Fruit fly (Drosophila melanogaster) whole organism, embryonic: ENCODE measurements around the gene CG2493.

ENCODE experiments used
- ATbp ChIP-seq: fragments of 200-800 bp; sonication (Bioruptor generic); optimal IDR thresholded peaks from 2 replicates; lab custom pipeline; 2017; ENCODE audit warnings: missing biosample characterization, mild to moderate bottlenecking, missing genetic modification characterization, missing genetic modification reagents
- Atf-2 ChIP-seq: fragments of 200-800 bp; sonication (Bioruptor generic); optimal IDR thresholded peaks from 2 replicates; lab custom pipeline; 2016; ENCODE audit warnings: missing biosample characterization, missing genetic modification characterization
- BtbVII ChIP-seq: fragments of 200-800 bp; sonication (Bioruptor generic); optimal IDR thresholded peaks from 3 replicates; lab custom pipeline; 2017; ENCODE audit warnings: missing biosample characterization, mild to moderate bottlenecking, missing genetic modification characterization
- C15 ChIP-seq: fragments of 200-800 bp; sonication (Bioruptor generic); IDR thresholded peaks from 3 replicates; pipeline ENCODE4 v1.3.6; 2022; ENCODE audit warnings: missing biosample characterization, missing genetic modification characterization
- CG10267 ChIP-seq: fragments of 200-800 bp; sonication (Bioruptor generic); optimal IDR thresholded peaks from 2 replicates; lab custom pipeline; 2018; ENCODE audit warnings: missing biosample characterization, mild to moderate bottlenecking, missing genetic modification characterization, moderate library complexity
- CG10274 ChIP-seq: fragments of 200-800 bp; sonication (Bioruptor generic); optimal IDR thresholded peaks from 3 replicates; lab custom pipeline; 2017; ENCODE audit warnings: missing biosample characterization, mild to moderate bottlenecking, missing genetic modification characterization
- CG10543 ChIP-seq: fragments of 200-800 bp; sonication (Bioruptor generic); optimal IDR thresholded peaks from 3 replicates; lab custom pipeline; 2017; ENCODE audit warnings: missing biosample characterization, mild to moderate bottlenecking, missing genetic modification characterization, moderate library complexity
- CG11723 ChIP-seq: fragments of 200-800 bp; sonication (Bioruptor generic); optimal IDR thresholded peaks from 2 replicates; lab custom pipeline; 2017; ENCODE audit warnings: missing biosample characterization, mild to moderate bottlenecking, missing genetic modification characterization
- CG14965 ChIP-seq: fragments of 200-800 bp; sonication (Bioruptor generic); optimal IDR thresholded peaks from 2 replicates; lab custom pipeline; 2016; ENCODE audit warnings: missing biosample characterization, missing genetic modification characterization, borderline replicate concordance
- CG15479 ChIP-seq: fragments of 200-800 bp; sonication (Bioruptor generic); optimal IDR thresholded peaks from 3 replicates; lab custom pipeline; 2019; ENCODE audit warnings: missing biosample characterization, mild to moderate bottlenecking, missing genetic modification characterization, moderate library complexity
- CG17361 ChIP-seq: fragments of 200-800 bp; sonication (Bioruptor generic); IDR thresholded peaks from 3 replicates; pipeline ENCODE4 v1.3.6; 2022; ENCODE audit warnings: missing biosample characterization, missing genetic modification characterization
- CG17829 ChIP-seq: fragments of 200-800 bp; optimal IDR thresholded peaks from 2 replicates; lab custom pipeline; 2019; ENCODE audit warnings: missing biosample characterization, mild to moderate bottlenecking, missing genetic modification characterization, moderate library complexity
- CG1832 ChIP-seq: fragments of 200-800 bp; sonication (Bioruptor generic); optimal IDR thresholded peaks from 2 replicates; lab custom pipeline; 2017; ENCODE audit warnings: missing biosample characterization, mild to moderate bottlenecking, missing genetic modification characterization, inconsistent platforms
- CG2116 ChIP-seq: fragments of 200-800 bp; sonication (Bioruptor generic); optimal IDR thresholded peaks from 3 replicates; lab custom pipeline; 2018; ENCODE audit warnings: missing biosample characterization, mild to moderate bottlenecking, missing genetic modification characterization
- CG2889 ChIP-seq: fragments of 200-800 bp; sonication (Bioruptor generic); IDR thresholded peaks from 3 replicates; pipeline ENCODE4 v1.3.6; 2022; ENCODE audit warnings: missing biosample characterization, missing genetic modification characterization
- CG32767 ChIP-seq: fragments of 200-800 bp; sonication (Bioruptor generic); IDR thresholded peaks from 2 replicates; pipeline ENCODE4 v1.3.6; 2022; ENCODE audit warnings: missing biosample characterization, missing genetic modification characterization
- CG3838 ChIP-seq: fragments of 200-800 bp; sonication (Bioruptor generic); optimal IDR thresholded peaks from 3 replicates; lab custom pipeline; 2016; ENCODE audit warnings: missing biosample characterization, missing genetic modification characterization
- CG3995 ChIP-seq: fragments of 200-800 bp; sonication (Bioruptor generic); optimal IDR thresholded peaks from 3 replicates; lab custom pipeline; 2016; ENCODE audit warnings: missing biosample characterization, missing genetic modification characterization
- CG6813 ChIP-seq: fragments of 200-800 bp; sonication (Bioruptor generic); optimal IDR thresholded peaks from 2 replicates; lab custom pipeline; 2017; ENCODE audit warnings: missing biosample characterization, missing genetic modification characterization, mild to moderate bottlenecking, moderate library complexity, missing genetic modification reagents
- Dip2 ChIP-seq: fragments of 200-800 bp; sonication (Bioruptor generic); IDR thresholded peaks from 2 replicates; pipeline ENCODE4 v1.3.6; 2022; ENCODE audit warnings: missing biosample characterization, missing genetic modification characterization
- Dp ChIP-seq: fragments of 200-800 bp; sonication (Bioruptor generic); optimal IDR thresholded peaks from 2 replicates; lab custom pipeline; 2018; ENCODE audit warnings: missing biosample characterization, mild to moderate bottlenecking, missing genetic modification characterization, moderate library complexity
- E2f2 ChIP-seq: fragments of 200-800 bp; sonication (Bioruptor generic); IDR thresholded peaks from 2 replicates; pipeline ENCODE4 v1.3.6; 2022; ENCODE audit warnings: missing biosample characterization, missing genetic modification characterization
- Gsc ChIP-seq: fragments of 200-800 bp; sonication (Bioruptor generic); IDR thresholded peaks from 2 replicates; pipeline ENCODE4 v1.3.6; 2022; ENCODE audit warnings: missing biosample characterization, missing genetic modification characterization
- H15 ChIP-seq: fragments of 200-800 bp; sonication (Bioruptor generic); IDR thresholded peaks from 3 replicates; pipeline ENCODE4 v1.3.6; 2022; ENCODE audit warnings: missing biosample characterization, missing genetic modification characterization
- Hmx ChIP-seq: fragments of 200-800 bp; sonication (Bioruptor generic); optimal IDR thresholded peaks from 2 replicates; lab custom pipeline; 2016; ENCODE audit warnings: missing biosample characterization, missing genetic modification characterization
- Hr3 ChIP-seq: fragments of 200-800 bp; sonication (Bioruptor generic); optimal IDR thresholded peaks from 3 replicates; lab custom pipeline; 2016; ENCODE audit warnings: missing biosample characterization, missing genetic modification characterization
- Lpt ChIP-seq: fragments of >200 bp; optimal IDR thresholded peaks from 2 replicates; lab custom pipeline; 2018; ENCODE audit warnings: missing biosample characterization, missing genetic modification characterization
- MBD-R2 ChIP-seq: fragments of 200-800 bp; sonication (Bioruptor generic); IDR thresholded peaks from 2 replicates; pipeline ENCODE4 v1.3.6; 2022; ENCODE audit warnings: missing biosample characterization, missing genetic modification characterization
- MTF-1 ChIP-seq: fragments of 200-800 bp; sonication (Bioruptor generic); optimal IDR thresholded peaks from 2 replicates; lab custom pipeline; 2018; ENCODE audit warnings: missing biosample characterization, mild to moderate bottlenecking, missing genetic modification characterization, borderline replicate concordance
- Mrtf ChIP-seq: fragments of 200-800 bp; sonication (Bioruptor generic); IDR thresholded peaks from 3 replicates; pipeline ENCODE4 v1.3.6; 2022; ENCODE audit warnings: missing biosample characterization, missing genetic modification characterization
- Myb ChIP-seq: fragments of 200-800 bp; sonication (Bioruptor generic); optimal IDR thresholded peaks from 2 replicates; lab custom pipeline; 2016; ENCODE audit warnings: missing biosample characterization, missing genetic modification characterization
- NC2β ChIP-seq: fragments of 200-800 bp; sonication (Bioruptor generic); optimal IDR thresholded peaks from 2 replicates; lab custom pipeline; 2016; ENCODE audit warnings: missing biosample characterization, missing genetic modification characterization
- abd-A ChIP-seq: fragments of 200-800 bp; sonication (Bioruptor generic); optimal IDR thresholded peaks from 3 replicates; lab custom pipeline; 2019; ENCODE audit warnings: missing biosample characterization, mild to moderate bottlenecking, missing genetic modification characterization, moderate library complexity
- bowl ChIP-seq: fragments of 200-800 bp; sonication (Bioruptor generic); IDR thresholded peaks from 2 replicates; pipeline ENCODE4 v1.3.6; 2022; ENCODE audit warnings: missing biosample characterization, missing genetic modification characterization
- cad ChIP-seq: fragments of >200 bp; optimal IDR thresholded peaks from 2 replicates; lab custom pipeline; 2017; ENCODE audit warnings: missing biosample characterization, missing genetic modification characterization
- crc ChIP-seq: fragments of 200-800 bp; sonication (Bioruptor generic); optimal IDR thresholded peaks from 2 replicates; lab custom pipeline; 2016; ENCODE audit warnings: missing biosample characterization, missing genetic modification characterization
- dmrt99B ChIP-seq: fragments of 200-800 bp; sonication (Bioruptor generic); optimal IDR thresholded peaks from 2 replicates; lab custom pipeline; 2018; ENCODE audit warnings: missing biosample characterization, mild to moderate bottlenecking, missing genetic modification characterization, moderate library complexity
- emc ChIP-seq: fragments of 200-800 bp; sonication (Bioruptor generic); optimal IDR thresholded peaks from 2 replicates; lab custom pipeline; 2016; ENCODE audit warnings: missing biosample characterization, missing genetic modification characterization
- fd102C ChIP-seq: fragments of 200-800 bp; sonication (Bioruptor generic); optimal IDR thresholded peaks from 2 replicates; lab custom pipeline; 2018; ENCODE audit warnings: missing biosample characterization, mild to moderate bottlenecking, missing genetic modification characterization, moderate library complexity
- fru ChIP-seq: fragments of >200 bp; optimal IDR thresholded peaks from 2 replicates; lab custom pipeline; 2017
- gsb ChIP-seq: fragments of 200-800 bp; sonication (Bioruptor generic); IDR thresholded peaks from 2 replicates; pipeline ENCODE4 v1.3.6; 2022; ENCODE audit warnings: missing biosample characterization, missing genetic modification characterization
- hb ChIP-seq: fragments of 200-800 bp; sonication (Bioruptor generic); IDR thresholded peaks from 3 replicates; pipeline ENCODE4 v1.3.6; 2022; ENCODE audit warnings: missing biosample characterization, missing genetic modification characterization; ENCODE audit not compliant: partially characterized antibody
- hbn ChIP-seq: fragments of 200-800 bp; sonication (Bioruptor generic); IDR thresholded peaks from 2 replicates; pipeline ENCODE4 v1.3.6; 2022; ENCODE audit warnings: missing biosample characterization, missing genetic modification characterization; ENCODE audit not compliant: partially characterized antibody
- inv ChIP-seq: fragments of 200-800 bp; sonication (Bioruptor generic); IDR thresholded peaks from 2 replicates; pipeline ENCODE4 v1.3.6; 2022; ENCODE audit warnings: missing biosample characterization, missing genetic modification characterization; ENCODE audit not compliant: partially characterized antibody
- jigr1 ChIP-seq: fragments of 200-800 bp; sonication (Bioruptor generic); IDR thresholded peaks from 3 replicates; pipeline ENCODE4 v1.3.6; 2022; ENCODE audit warnings: missing biosample characterization, missing genetic modification characterization
- maf-S ChIP-seq: fragments of 200-800 bp; sonication (Bioruptor generic); optimal IDR thresholded peaks from 2 replicates; lab custom pipeline; 2016; ENCODE audit warnings: missing biosample characterization, missing genetic modification characterization
- nau ChIP-seq: fragments of 200-800 bp; sonication (Bioruptor generic); optimal IDR thresholded peaks from 3 replicates; lab custom pipeline; 2017; ENCODE audit warnings: missing biosample characterization, mild to moderate bottlenecking, missing genetic modification characterization, missing genetic modification reagents
- nerfin-1 ChIP-seq: fragments of 200-800 bp; sonication (Bioruptor generic); optimal IDR thresholded peaks from 3 replicates; lab custom pipeline; 2019; ENCODE audit warnings: missing biosample characterization, mild to moderate bottlenecking, missing genetic modification characterization, moderate library complexity
- p53 ChIP-seq: fragments of 200-800 bp; sonication (Bioruptor generic); optimal IDR thresholded peaks from 2 replicates; lab custom pipeline; 2016; ENCODE audit warnings: missing biosample characterization, missing genetic modification characterization
- salm ChIP-seq: fragments of 200-800 bp; sonication (Bioruptor generic); optimal IDR thresholded peaks from 2 replicates; lab custom pipeline; 2018; ENCODE audit warnings: missing biosample characterization, mild to moderate bottlenecking, missing genetic modification characterization
- slou ChIP-seq: fragments of 200-800 bp; sonication (Bioruptor generic); optimal IDR thresholded peaks from 3 replicates; lab custom pipeline; 2016; ENCODE audit warnings: missing biosample characterization, missing genetic modification characterization

Gene CG2493

dm6 chr2L:20417597-20418286 lies 45.5 kb downstream of the CG2493 start (continued):
- TF ChIP-seq CG15479 (GFP tag; lab: Kevin White, UChicago) (no peak), maf-S (no peak), CG14965 (GFP tag; lab: Kevin White, UChicago) (no peak), MTF-1 (no peak), Dp (GFP tag; lab: Kevin White, UChicago) (no peak), cad (no peak), Mrtf (GFP tag; lab: Robert Waterston, UW) (peak; percentile 32; the same call in 1 of the 3 replicates), C15 (GFP tag; lab: Robert Waterston, UW) (no peak), CG1832 (GFP tag; lab: Kevin White, UChicago) (peak; percentile 14), emc (GFP tag; lab: Kevin White, UChicago) (no peak), bowl (GFP tag; lab: Robert Waterston, UW) (no peak), hb (no peak), fru (no peak), CG17361 (GFP tag; lab: Robert Waterston, UW) (no peak; the same call in 2 of the 3 replicates), CG11723 (GFP tag; lab: Kevin White, UChicago) (no peak), CG2116 (GFP tag; lab: Kevin White, UChicago) (no peak), salm (no peak), Gsc (GFP tag; lab: Robert Waterston, UW) (no peak), CG3838 (no peak), slou (GFP tag; lab: Kevin White, UChicago) (no peak), hbn (GFP tag; lab: Robert Waterston, UW) (no peak), H15 (no peak), CG6813 (no peak), MBD-R2 (GFP tag; lab: Robert Waterston, UW) (no peak), p53 (GFP tag; lab: Kevin White, UChicago) (no peak), CG32767 (GFP tag; lab: Robert Waterston, UW) (no peak), CG3995 (GFP tag; lab: Kevin White, UChicago) (no peak), inv (GFP tag; lab: Robert Waterston, UW) (no peak), Hr3 (no peak), nau (no peak), CG10274 (GFP tag; lab: Kevin White, UChicago) (no peak), CG10267 (tag; lab: Kevin White, UChicago) (no peak), Myb (no peak), Atf-2 (GFP tag; lab: Kevin White, UChicago) (no peak), Hmx (no peak), BtbVII (GFP tag; lab: Kevin White, UChicago) (no peak), abd-A (tag; lab: Kevin White, UChicago) (no peak), fd102C (no peak), jigr1 (GFP tag; lab: Robert Waterston, UW) (no peak), CG2889 (no peak), dmrt99B (tag; lab: Kevin White, UChicago) (no peak), crc (GFP tag; lab: Kevin White, UChicago) (no peak), gsb (GFP tag; lab: Robert Waterston, UW) (no peak), ATbp (no peak), CG10543 (GFP tag; lab: Kevin White, UChicago) (peak; percentile 57), NC2β (no peak), CG17829 (tag; lab: Kevin White, UChicago) (no peak), Dip2 (GFP tag; lab: Robert Waterston, UW) (no peak), nerfin-1 (tag; lab: Kevin White, UChicago) (no peak), Lpt (GFP tag; lab: Kevin White, UChicago) (no peak), E2f2 (GFP tag; lab: Robert Waterston, UW) (no peak)
